Worm (Caenorhabditis elegans): Measurements from ENCODE around the gene Y54G2A.40.
A peak's percentile ranks its signal among the peaks of the same experiment; 100 is the strongest.
"Not testable (repeated sequence)": the region's sequence is repeated elsewhere in the genome, so short reads cannot be mapped to it uniquely, and the experiment has no call there.

The Y54G2A.40 gene

ce11 chrIV:2798339-2798738 lies 47.9 kb upstream of the Y54G2A.40 start, which contains the start of gene Y54G2A.52:
Y54G2A.52 (minus strand) TSS chrIV:2798686.
- no peak for TF ChIP-seq lin-15B (tag; optimal IDR thresholded peaks at IDR 0.05)
- TF ChIP-seq nhr-28 (tag; optimal IDR thresholded peaks at IDR 0.05) = no peak
- TF ChIP-seq nhr-237 (tag; optimal IDR thresholded peaks at IDR 0.05) = no peak
- peak; percentile 63 for TF ChIP-seq elt-2 (tag; optimal IDR thresholded peaks at IDR 0.05)
- peak in 1 of 2 experiments; percentile 38 for TF ChIP-seq lin-35 (GFP tag; optimal IDR thresholded peaks at IDR 0.05)

DNA sequence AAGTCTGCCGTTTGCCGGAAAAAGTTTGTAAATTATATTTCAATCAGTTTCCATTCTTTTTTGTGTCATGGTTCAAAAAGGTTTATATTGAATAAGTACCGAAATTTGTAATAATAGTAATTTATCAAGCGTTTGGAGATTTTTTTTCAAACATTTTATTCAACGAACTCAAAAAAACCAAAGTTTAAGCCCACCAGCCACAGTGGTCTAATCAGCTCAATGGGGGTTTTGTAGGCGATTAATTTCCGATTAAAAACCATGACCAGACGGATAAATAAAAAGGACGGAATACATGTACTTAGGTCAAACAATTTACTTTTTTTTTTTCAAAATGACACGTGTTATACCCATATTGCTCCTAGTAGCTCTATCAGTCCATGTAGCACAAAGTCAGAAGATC lies 46.9 kb upstream of the Y54G2A.40 start, which contains the start of gene Y54G2A.10:
Gene Y54G2A.10 (plus strand): TSS at position 301 of the 400 bp plus-strand sequence.
- TF ChIP-seq snu-23 (GFP tag; optimal IDR thresholded peaks at IDR 0.05) (peak; percentile 4), tbx-2 (tag; optimal IDR thresholded peaks at IDR 0.05) (no peak)

- no peak for TF ChIP-seq jun-1 (tag; optimal IDR thresholded peaks at IDR 0.05)
- TF ChIP-seq aly-2 (tag; optimal IDR thresholded peaks at IDR 0.05) = no peak
- TF ChIP-seq efl-1 (optimal IDR thresholded peaks at IDR 0.05) = no peak
- peak in 1 of 2 experiments; percentile 41 for TF ChIP-seq efl-1 (GFP tag; optimal IDR thresholded peaks at IDR 0.05 in 1 of 2)
- TF ChIP-seq nhr-84 (tag; optimal IDR thresholded peaks at IDR 0.05) = no peak
- no peak for TF ChIP-seq lsy-2 (tag; optimal IDR thresholded peaks at IDR 0.05)
Observed at ce11 chrIV:2799890-2800289, 46.4 kb upstream of the Y54G2A.40 start.

- no peak for TF ChIP-seq lin-15B (tag; optimal IDR thresholded peaks at IDR 0.05)
- no peak for TF ChIP-seq nhr-76 (tag; optimal IDR thresholded peaks at IDR 0.05)
- peak; percentile 4 for TF ChIP-seq hpl-2 (GFP tag; optimal IDR thresholded peaks at IDR 0.05)
- no peak for TF ChIP-seq aha-1 (tag; optimal IDR thresholded peaks at IDR 0.05)
- TF ChIP-seq rnt-1 (tag; optimal IDR thresholded peaks at IDR 0.05) = peak; percentile 9
- no peak for TF ChIP-seq nhr-19 (GFP tag; conservative IDR thresholded peaks at IDR 0.05)
- TF ChIP-seq pqm-1 (tag; optimal IDR thresholded peaks at IDR 0.05) = no peak
- peak in 1 of 2 experiments; percentile 48 for TF ChIP-seq efl-1 (optimal IDR thresholded peaks at IDR 0.05)
- peak in 1 of 2 experiments; percentile 3 for TF ChIP-seq efl-1 (GFP tag; optimal IDR thresholded peaks at IDR 0.05 in 1 of 2)
- no peak for TF ChIP-seq C04F5.9 (tag; optimal IDR thresholded peaks at IDR 0.05)
- TF ChIP-seq nhr-71 (tag; optimal IDR thresholded peaks at IDR 0.05) = peak; percentile 6
Observed at ce11 chrIV:2801004-2801403, 45.3 kb upstream of the Y54G2A.40 start.

DNA sequence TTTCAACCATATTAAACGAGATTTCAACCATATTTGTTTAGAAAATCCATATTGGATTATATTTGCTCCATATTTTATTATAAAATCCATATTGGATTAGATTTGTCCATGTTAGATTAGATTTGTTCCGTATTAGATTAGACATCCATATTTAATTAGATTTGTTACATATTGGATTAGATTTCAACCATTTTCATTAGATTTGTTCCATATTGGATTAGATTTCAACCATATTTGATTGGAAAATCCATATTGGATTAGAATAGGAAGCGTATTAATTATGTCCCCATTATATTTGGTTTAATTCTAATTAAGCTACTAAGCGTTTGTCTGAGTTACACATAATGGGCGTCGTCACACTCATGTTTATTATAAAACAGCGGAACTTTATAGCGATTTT lies 44.7 kb upstream of the Y54G2A.40 start, which contains the start of gene Y54G2A.44:
Gene Y54G2A.44 (plus strand): TSS at position 301 of the 400 bp plus-strand sequence.
- not testable (repeated sequence) for TF ChIP-seq skn-1, rnt-1, unc-86 (tag; optimal IDR thresholded peaks at IDR 0.05)

ce11 chrIV:2802193-2802592 lies 44.1 kb upstream of the Y54G2A.40 start:
- TF ChIP-seq nhr-12 (tag; optimal IDR thresholded peaks at IDR 0.05) (no peak), ceh-82 (tag; optimal IDR thresholded peaks at IDR 0.05) (no peak), efl-1 (optimal IDR thresholded peaks at IDR 0.05) (no peak), efl-1 (GFP tag; optimal IDR thresholded peaks at IDR 0.05 in 1 of 2) (peak in 1 of 2 experiments; percentile 85)

ce11 chrIV:2803652-2804051 lies 42.6 kb upstream of the Y54G2A.40 start, which contains the start of gene Y54G2A.32:
Y54G2A.32 (plus strand) TSS chrIV:2803952.
- TF ChIP-seq nhr-71 (tag; optimal IDR thresholded peaks at IDR 0.05) (no peak), egl-27 (tag; optimal IDR thresholded peaks at IDR 0.05) (no peak), ets-5 (GFP tag; IDR thresholded peaks at IDR 0.05) (no peak), sup-37 (GFP tag; optimal IDR thresholded peaks at IDR 0.05) (no peak), ces-1 (GFP tag; optimal IDR thresholded peaks at IDR 0.05) (no peak), tbx-2 (tag; optimal IDR thresholded peaks at IDR 0.05) (no peak)
